Worm (Caenorhabditis elegans) whole organism, midembryonic: ENCODE measurements around the gene Y16E11A.4.

ENCODE experiments used
- ztf-23 ChIP-seq: fragments of 200-800 bp; sonication (Bioruptor generic); IDR thresholded peaks from 2 replicates; pipeline ENCODE4 v1.3.6; 2022; ENCODE audit warnings: missing genetic modification reagents, missing genetic modification characterization, missing compliant biosample characterization
- ztf-29 ChIP-seq: fragments of 200-800 bp; sonication (Bioruptor generic); IDR thresholded peaks from 2 replicates; pipeline ENCODE4 v1.3.6; 2022; ENCODE audit warnings: missing genetic modification reagents, missing genetic modification characterization, missing compliant biosample characterization

ce11 chrII:2030367-2030766 is 43.3 kb downstream of the Y16E11A.4 start, which contains the start of gene bath-3:
- TF ChIP-seq ztf-23 (GFP tag; lab: Robert Waterston, UW), result no peak
- TF ChIP-seq ztf-29 (GFP tag; lab: Robert Waterston, UW), result no peak
